Worm (Caenorhabditis elegans) whole organism, dauer: Measurements from ENCODE around the gene C34D1.4.

Experiments used
- unc-62 ChIP-seq: sonication (generic microtip); optimal IDR thresholded peaks from 2 replicates; lab custom pipeline; 2017; ENCODE audit warnings: missing biosample characterization, missing genetic modification reagents, missing genetic modification characterization

The C34D1.4 gene

ce11 chrV:13258909-13259361, at the start of gene C34D1.4:
C34D1.4 (minus strand) TSS chrV:13259311.
- no peak for TF ChIP-seq unc-62 (GFP tag; lab: Kevin White, UChicago)

- no peak for TF ChIP-seq unc-62 (GFP tag; lab: Kevin White, UChicago)
Measured at ce11 chrV:13308616-13309015, 49.5 kb upstream of the C34D1.4 start, which contains the start of gene C50B6.1. C50B6.1 (plus strand) TSS chrV:13308916.

ce11 chrV:13304663-13305188, 45.6 kb upstream of the C34D1.4 start, which contains the start of gene C26E1.2:
C26E1.2 (plus strand) TSS chrV:13305138.
- no peak for TF ChIP-seq unc-62 (GFP tag; lab: Kevin White, UChicago)

ce11 chrV:13301443-13301842, 42.3 kb upstream of the C34D1.4 start, which contains the start of gene ceh-79:
ceh-79 (plus strand) TSS chrV:13301833.
- no peak for TF ChIP-seq unc-62 (GFP tag; lab: Kevin White, UChicago)

- TF ChIP-seq unc-62 (GFP tag; lab: Kevin White, UChicago), result no peak
Measured at ce11 chrV:13300492-13300891, 41.4 kb upstream of the C34D1.4 start.

ce11 chrV:13299398-13299797, 40.3 kb upstream of the C34D1.4 start:
- no peak for TF ChIP-seq unc-62 (GFP tag; lab: Kevin White, UChicago)

- TF ChIP-seq unc-62 (GFP tag; lab: Kevin White, UChicago), result no peak
Measured at ce11 chrV:13298706-13299105, 39.6 kb upstream of the C34D1.4 start.

ce11 chrV:13297220-13297619, 38.1 kb upstream of the C34D1.4 start, which contains the start of gene C26E1.1:
C26E1.1 (plus strand) TSS chrV:13297520.
- TF ChIP-seq unc-62 (GFP tag; lab: Kevin White, UChicago), result no peak

ce11 chrV:13295859-13296258, 36.7 kb upstream of the C34D1.4 start, which contains the start of gene uig-1:
uig-1 (minus strand) TSS chrV:13295978.
- TF ChIP-seq unc-62 (GFP tag; lab: Kevin White, UChicago), result no peak

- no peak for TF ChIP-seq unc-62 (GFP tag; lab: Kevin White, UChicago)
Measured at ce11 chrV:13294507-13294906, 35.4 kb upstream of the C34D1.4 start.

- TF ChIP-seq unc-62 (GFP tag; lab: Kevin White, UChicago), result no peak
Measured at ce11 chrV:13288881-13289280, 29.8 kb upstream of the C34D1.4 start.

ce11 chrV:13286525-13286924, 27.4 kb upstream of the C34D1.4 start:
- no peak for TF ChIP-seq unc-62 (GFP tag; lab: Kevin White, UChicago)

- TF ChIP-seq unc-62 (GFP tag; lab: Kevin White, UChicago), result no peak
Measured at ce11 chrV:13285284-13285683, 26.2 kb upstream of the C34D1.4 start.

ce11 chrV:13282958-13283357, 23.8 kb upstream of the C34D1.4 start:
- no peak for TF ChIP-seq unc-62 (GFP tag; lab: Kevin White, UChicago)

- no peak for TF ChIP-seq unc-62 (GFP tag; lab: Kevin White, UChicago)
Measured at ce11 chrV:13280382-13280781, 21.3 kb upstream of the C34D1.4 start.

- no peak for TF ChIP-seq unc-62 (GFP tag; lab: Kevin White, UChicago)
Measured at ce11 chrV:13275959-13276358, 16.8 kb upstream of the C34D1.4 start, which contains the start of gene F32F2.4. F32F2.4 (plus strand) TSS chrV:13276259.

ce11 chrV:13274615-13275014, 15.5 kb upstream of the C34D1.4 start:
- TF ChIP-seq unc-62 (GFP tag; lab: Kevin White, UChicago), result no peak
